Worm (Caenorhabditis elegans): Measurements from ENCODE around the gene F09E5.16.

DNA sequence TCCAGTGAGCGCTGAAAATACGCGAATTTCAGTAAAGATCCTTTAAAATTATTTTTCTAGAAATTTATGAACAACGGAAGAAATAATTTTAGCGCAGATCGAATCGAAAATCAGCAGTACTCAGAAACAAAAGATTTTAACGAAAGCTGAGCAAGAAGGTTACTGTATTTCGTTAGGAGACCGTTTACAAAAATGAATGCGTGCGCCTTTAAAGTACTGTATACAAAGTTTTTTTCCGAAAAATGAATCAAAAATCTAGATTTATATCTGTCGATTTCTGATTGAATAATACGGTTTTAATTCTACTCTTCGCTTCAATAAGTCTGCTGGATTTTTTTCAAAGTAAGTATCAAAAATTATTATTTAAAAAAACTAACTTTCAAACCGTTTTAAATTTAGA is 48.5 kb upstream of the F09E5.16 start, which contains the start of the genes EEED8.14 and EEED8.3:
- TF ChIP-seq sea-1 (GFP tag; conservative IDR thresholded peaks at IDR 0.05) (no peak), pes-1 (GFP tag; IDR thresholded peaks at IDR 0.05) (no peak), B0310.2 (tag; optimal IDR thresholded peaks at IDR 0.05) (no peak), flt-1 (GFP tag; IDR thresholded peaks at IDR 0.05) (no peak), aly-1 (tag; optimal IDR thresholded peaks at IDR 0.05) (no peak), ceh-36 (tag; optimal IDR thresholded peaks at IDR 0.05) (no peak), ets-7 (tag; optimal IDR thresholded peaks at IDR 0.05) (no peak), tra-4 (tag; optimal IDR thresholded peaks at IDR 0.05) (no peak), tbx-37 (GFP tag; conservative IDR thresholded peaks at IDR 0.05) (no peak)

Measured in whole organism, early embryonic.